Worm (Caenorhabditis elegans) whole organism, young adult: Measurements from ENCODE around the gene vps-37.
A peak's percentile ranks its signal among the peaks of the same experiment; 100 is the strongest.

Experiments
- B0019.2 ChIP-seq: fragments of 200-800 bp; sonication (Bioruptor generic); conservative IDR thresholded peaks from 2 replicates; pipeline ENCODE4 v1.3.6; 2022; ENCODE audit warnings: missing genetic modification reagents, missing genetic modification characterization, missing compliant biosample characterization
- D2030.7 ChIP-seq: fragments of 200-800 bp; sonication (Bioruptor generic); IDR thresholded peaks from 2 replicates; pipeline ENCODE4 v1.3.6; 2022; ENCODE audit warnings: missing genetic modification reagents, missing genetic modification characterization, missing compliant biosample characterization
- F10E7.11 ChIP-seq: sonication (generic microtip); optimal IDR thresholded peaks from 2 replicates; lab custom pipeline; 2017; ENCODE audit warnings: mild to moderate bottlenecking, missing genetic modification characterization, moderate library complexity, missing compliant biosample characterization
- F52B5.7 ChIP-seq: sonication (generic microtip); optimal IDR thresholded peaks from 2 replicates; lab custom pipeline; 2016; ENCODE audit warnings: mild to moderate bottlenecking, missing genetic modification characterization, missing compliant biosample characterization
- F55B11.4 ChIP-seq: sonication (generic microtip); optimal IDR thresholded peaks from 2 replicates; lab custom pipeline; 2016; ENCODE audit warnings: missing compliant biosample characterization, missing genetic modification characterization, borderline replicate concordance; ENCODE audit not compliant: insufficient read depth
- F57A8.1 ChIP-seq: fragments of 200-800 bp; sonication (Bioruptor generic); optimal IDR thresholded peaks from 2 replicates; lab custom pipeline; 2018; ENCODE audit warnings: mild to moderate bottlenecking, missing genetic modification characterization, moderate library complexity, missing compliant biosample characterization
- T07F8.4 ChIP-seq: sonication (generic microtip); optimal IDR thresholded peaks from 2 replicates; lab custom pipeline; 2016; ENCODE audit warnings: mild to moderate bottlenecking, missing genetic modification characterization, moderate library complexity, missing compliant biosample characterization
- ama-1 ChIP-seq, 3 experiments: fragments of 150-350 bp in 1 of 3; sonication (generic microtip) in 2 of 3; optimal IDR thresholded peaks; 2 replicates each; lab custom pipeline; 2014 to 2018; ENCODE audit warnings: missing biosample characterization in 2 of 3, missing genetic modification characterization in 2 of 3, missing genetic modification reagents in 2 of 3
- attf-5 ChIP-seq: fragments of 200-800 bp; sonication (Bioruptor generic); optimal IDR thresholded peaks from 2 replicates; lab custom pipeline; 2018; ENCODE audit warnings: mild to moderate bottlenecking, missing genetic modification characterization, missing compliant biosample characterization
- bed-2 ChIP-seq: fragments of 200-800 bp; sonication (Bioruptor generic); IDR thresholded peaks from 2 replicates; pipeline ENCODE4 v1.3.6; 2022; ENCODE audit warnings: missing genetic modification reagents, missing genetic modification characterization, missing compliant biosample characterization
- ccch-3 ChIP-seq: fragments of 200-800 bp; sonication (Bioruptor generic); optimal IDR thresholded peaks from 2 replicates; lab custom pipeline; 2018; ENCODE audit warnings: mild to moderate bottlenecking, missing genetic modification characterization, missing compliant biosample characterization
- ceh-79 ChIP-seq: sonication (generic microtip); optimal IDR thresholded peaks from 2 replicates; lab custom pipeline; 2017; ENCODE audit warnings: mild to moderate bottlenecking, missing genetic modification characterization, missing compliant biosample characterization
- chd-7 ChIP-seq: sonication (generic microtip); optimal IDR thresholded peaks from 2 replicates; lab custom pipeline; 2016; ENCODE audit warnings: mild to moderate bottlenecking, missing genetic modification characterization, moderate library complexity, missing compliant biosample characterization
- dpff-1 ChIP-seq: sonication (generic microtip); optimal IDR thresholded peaks from 2 replicates; lab custom pipeline; 2017; ENCODE audit warnings: mild to moderate bottlenecking, missing genetic modification characterization, missing compliant biosample characterization
- dpl-1 ChIP-seq: fragments of 150-350 bp; optimal IDR thresholded peaks from 2 replicates; lab custom pipeline; 2014; ENCODE audit warnings: missing biosample characterization, missing genetic modification reagents, missing genetic modification characterization
- efl-1 ChIP-seq: fragments of 150-350 bp; optimal IDR thresholded peaks from 2 replicates; lab custom pipeline; 2014; ENCODE audit warnings: missing biosample characterization, missing genetic modification reagents, missing genetic modification characterization
- hlh-26 ChIP-seq: fragments of 200-800 bp; sonication (Bioruptor generic); conservative IDR thresholded peaks from 2 replicates; pipeline ENCODE4 v1.3.6; 2022; ENCODE audit warnings: missing genetic modification reagents, missing genetic modification characterization, missing compliant biosample characterization
- hmg-20 ChIP-seq: fragments of 200-800 bp; sonication (Bioruptor generic); IDR thresholded peaks from 2 replicates; pipeline ENCODE4 v1.3.6; 2022; ENCODE audit warnings: missing genetic modification reagents, missing genetic modification characterization, missing compliant biosample characterization
- hrde-1 ChIP-seq: sonication (generic microtip); optimal IDR thresholded peaks from 2 replicates; lab custom pipeline; 2016; ENCODE audit warnings: missing genetic modification characterization, mild to moderate bottlenecking, missing compliant biosample characterization, moderate library complexity, missing genotype, missing genetic modification reagents, borderline replicate concordance
- hsf-1 ChIP-seq: fragments of 200-800 bp; sonication (Bioruptor generic); IDR thresholded peaks from 2 replicates; pipeline ENCODE4 v1.3.6; 2022; ENCODE audit warnings: missing genetic modification reagents, missing genetic modification characterization, missing compliant biosample characterization
- lag-1 ChIP-seq: fragments of 200-800 bp; sonication (Bioruptor generic); IDR thresholded peaks from 2 replicates; pipeline ENCODE4 v1.3.6; 2022; ENCODE audit warnings: missing genetic modification reagents, missing genetic modification characterization, missing compliant biosample characterization
- let-607 ChIP-seq, 2 experiments: fragments of 200-800 bp in 1 of 2; sonication (Bioruptor generic) in 1 of 2; sonication (generic microtip) in 1 of 2; optimal IDR thresholded peaks; 2 replicates each; lab custom pipeline; 2016 to 2018; ENCODE audit warnings: mild to moderate bottlenecking in 2 of 2, missing compliant biosample characterization in 2 of 2, missing genetic modification characterization in 2 of 2, moderate library complexity in 2 of 2, missing genotype in 1 of 2
- lin-26 ChIP-seq: fragments of 200-800 bp; sonication (Bioruptor generic); IDR thresholded peaks from 2 replicates; pipeline ENCODE4 v1.3.6; 2022; ENCODE audit warnings: missing genetic modification reagents, missing genetic modification characterization, missing compliant biosample characterization
- lin-35 ChIP-seq, 3 experiments: fragments of 150-350 bp in 2 of 3; sonication (generic microtip) in 1 of 3; optimal IDR thresholded peaks; 2 replicates each; lab custom pipeline; 2014 to 2018; ENCODE audit warnings: missing biosample characterization in 3 of 3, missing genetic modification characterization in 3 of 3, missing genetic modification reagents in 3 of 3
- lin-40 ChIP-seq: sonication (generic microtip); optimal IDR thresholded peaks from 2 replicates; lab custom pipeline; 2016; ENCODE audit warnings: missing genetic modification characterization, mild to moderate bottlenecking, missing compliant biosample characterization, missing genotype, missing genetic modification reagents
- lir-1 ChIP-seq: fragments of 200-800 bp; sonication (Bioruptor generic); conservative IDR thresholded peaks from 2 replicates; pipeline ENCODE4 v1.3.6; 2022; ENCODE audit warnings: missing genetic modification reagents, missing genetic modification characterization, missing compliant biosample characterization
- madf-10 ChIP-seq: sonication (generic microtip); optimal IDR thresholded peaks from 2 replicates; lab custom pipeline; 2016; ENCODE audit warnings: mild to moderate bottlenecking, missing genetic modification characterization, missing compliant biosample characterization
- madf-6 ChIP-seq: fragments of 200-800 bp; sonication (Bioruptor generic); IDR thresholded peaks from 2 replicates; pipeline ENCODE4 v1.3.6; 2022; ENCODE audit warnings: missing genetic modification reagents, missing genetic modification characterization, missing compliant biosample characterization
- madf-8 ChIP-seq: fragments of 200-800 bp; sonication (Bioruptor generic); conservative IDR thresholded peaks from 2 replicates; pipeline ENCODE4 v1.3.6; 2022; ENCODE audit warnings: missing genetic modification reagents, missing genetic modification characterization, missing compliant biosample characterization
- mcd-1 ChIP-seq: fragments of 200-800 bp; sonication (Bioruptor generic); IDR thresholded peaks from 2 replicates; pipeline ENCODE4 v1.3.6; 2022; ENCODE audit warnings: missing genetic modification reagents, missing genetic modification characterization, missing compliant biosample characterization
- mel-28 ChIP-seq: sonication (generic microtip); optimal IDR thresholded peaks from 2 replicates; lab custom pipeline; 2016; ENCODE audit warnings: borderline replicate concordance, mild to moderate bottlenecking, missing genetic modification characterization, missing compliant biosample characterization
- nfya-1 ChIP-seq: sonication (generic microtip); optimal IDR thresholded peaks from 2 replicates; lab custom pipeline; 2017; ENCODE audit warnings: antibody characterized with exemption, missing compliant biosample characterization, missing genetic modification characterization, borderline replicate concordance; ENCODE audit not compliant: insufficient read depth
- nfya-2 ChIP-seq: fragments of 200-800 bp; sonication (Bioruptor generic); IDR thresholded peaks from 2 replicates; pipeline ENCODE4 v1.3.6; 2022; ENCODE audit warnings: missing genetic modification reagents, missing genetic modification characterization, missing compliant biosample characterization
- nhr-27 ChIP-seq: fragments of 200-800 bp; sonication (Bioruptor generic); optimal IDR thresholded peaks from 2 replicates; lab custom pipeline; 2018; ENCODE audit warnings: mild to moderate bottlenecking, missing genetic modification characterization, moderate library complexity, missing compliant biosample characterization
- nhr-90 ChIP-seq: sonication (generic microtip); optimal IDR thresholded peaks from 2 replicates; lab custom pipeline; 2016; ENCODE audit warnings: missing genotype, mild to moderate bottlenecking, missing genetic modification characterization, missing compliant biosample characterization
- pha-4 ChIP-seq: fragments of 150-350 bp; sonication (generic microtip); optimal IDR thresholded peaks from 2 replicates; lab custom pipeline; 2014; ENCODE audit warnings: missing biosample characterization, missing genetic modification reagents, missing genetic modification characterization
- repo-1 ChIP-seq: sonication (generic microtip); optimal IDR thresholded peaks from 2 replicates; lab custom pipeline; 2017; ENCODE audit warnings: mild to moderate bottlenecking, missing genetic modification characterization, missing compliant biosample characterization
- rpc-1 ChIP-seq, 2 experiments: fragments of 150-350 bp in 1 of 2; sonication (generic microtip) in 1 of 2; optimal IDR thresholded peaks; 2 replicates each; lab custom pipeline; 2014 to 2018; ENCODE audit warnings: missing biosample characterization in 1 of 2, missing genetic modification characterization in 1 of 2, missing genetic modification reagents in 1 of 2, missing genotype in 1 of 2
- snpc-3.4 ChIP-seq: sonication (generic microtip); optimal IDR thresholded peaks from 2 replicates; lab custom pipeline; 2017; ENCODE audit warnings: missing genetic modification characterization, mild to moderate bottlenecking, missing compliant biosample characterization, antibody characterized with exemption, moderate library complexity, missing genotype, missing genetic modification reagents
- sptf-2 ChIP-seq: fragments of 200-800 bp; sonication (Bioruptor generic); optimal IDR thresholded peaks from 2 replicates; lab custom pipeline; 2018; ENCODE audit warnings: mild to moderate bottlenecking, missing genetic modification characterization, missing compliant biosample characterization
- tbp1 ChIP-seq: fragments of 200-800 bp; sonication (Bioruptor generic); optimal IDR thresholded peaks from 2 replicates; lab custom pipeline; 2018; ENCODE audit warnings: mild to moderate bottlenecking, missing genetic modification characterization, missing compliant biosample characterization
- tlf-1 ChIP-seq: fragments of 200-800 bp; sonication (Bioruptor generic); optimal IDR thresholded peaks from 2 replicates; lab custom pipeline; 2018; ENCODE audit warnings: mild to moderate bottlenecking, missing genetic modification characterization, missing compliant biosample characterization
- unc-130 ChIP-seq: sonication (generic microtip); optimal IDR thresholded peaks from 2 replicates; lab custom pipeline; 2016; ENCODE audit warnings: missing genetic modification reagents, missing genetic modification characterization, missing compliant biosample characterization
- ztf-22 ChIP-seq: fragments of 200-800 bp; sonication (Bioruptor generic); optimal IDR thresholded peaks from 2 replicates; lab custom pipeline; 2018; ENCODE audit warnings: mild to moderate bottlenecking, missing genetic modification characterization, moderate library complexity, missing compliant biosample characterization
- ztf-6 ChIP-seq: fragments of 200-800 bp; sonication (Bioruptor generic); IDR thresholded peaks from 2 replicates; pipeline ENCODE4 v1.3.6; 2022; ENCODE audit warnings: missing genetic modification reagents, missing genetic modification characterization, missing compliant biosample characterization

Gene vps-37

DNA sequence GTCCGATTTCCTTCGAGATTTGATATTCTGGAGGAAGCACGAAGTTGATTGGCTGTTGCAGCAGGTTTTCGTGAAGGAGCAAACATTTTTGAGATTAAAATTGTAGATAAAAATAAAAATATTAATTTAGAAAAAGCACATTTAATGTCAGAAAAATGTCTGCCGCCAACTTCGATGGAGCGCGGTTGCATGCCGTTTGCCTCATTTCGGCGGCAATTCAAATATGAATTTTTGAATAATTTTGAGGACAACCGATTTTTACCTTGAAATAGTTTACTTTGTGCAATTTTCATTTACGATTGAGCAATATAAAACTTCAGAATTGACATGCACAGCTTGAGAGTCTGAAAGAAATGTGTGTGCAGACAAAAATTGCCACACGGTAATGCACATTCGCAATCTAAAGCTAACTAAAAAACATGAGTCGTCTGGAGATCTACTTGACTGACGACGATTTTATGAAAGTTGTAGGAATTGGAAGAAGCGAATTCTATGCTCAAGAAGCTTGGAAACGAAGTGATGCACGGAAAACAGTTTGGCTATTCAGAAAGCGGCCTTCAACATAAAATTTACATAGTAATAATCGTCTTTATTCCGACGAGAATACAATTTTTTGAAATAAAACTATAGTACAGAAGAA lies 4.0 kb downstream of the vps-37 start, which contains the start of gene zhit-1 (continued):
- peak in 2 of 3 experiments; percentile 60 to 73 for TF ChIP-seq lin-35 (GFP tag; optimal IDR thresholded peaks at IDR 0.05; lab: Kevin White, UChicago)
- no peak for TF ChIP-seq hrde-1 (tag; lab: Kevin White, UChicago)
- no peak for TF ChIP-seq ccch-3
- no peak for TF ChIP-seq sptf-2 (GFP tag; lab: Kevin White, UChicago)
- peak; percentile 87 for TF ChIP-seq mcd-1 (GFP tag; lab: Robert Waterston, UW)
- TF ChIP-seq ztf-6: no peak
- TF ChIP-seq nhr-90 (tag; lab: Kevin White, UChicago): no peak
- TF ChIP-seq lin-40 (tag; lab: Kevin White, UChicago): no peak
- TF ChIP-seq F10E7.11 (tag; lab: Kevin White, UChicago): no peak
- TF ChIP-seq T07F8.4 (tag; lab: Kevin White, UChicago): no peak
- no peak for TF ChIP-seq ztf-22 (GFP tag; lab: Kevin White, UChicago)
- no peak for TF ChIP-seq F52B5.7
- no peak for TF ChIP-seq lir-1
- TF ChIP-seq madf-10 (tag; lab: Kevin White, UChicago): no peak
- no peak for TF ChIP-seq attf-5 (GFP tag; lab: Kevin White, UChicago)
- no peak for TF ChIP-seq nfya-1
- TF ChIP-seq let-607 (tag; optimal IDR thresholded peaks at IDR 0.05; lab: Kevin White, UChicago): no peak
- TF ChIP-seq F57A8.1: no peak
- TF ChIP-seq pha-4 (tag; lab: Kevin White, UChicago): no peak
- no peak for TF ChIP-seq B0019.2 (GFP tag; lab: Robert Waterston, UW)
- TF ChIP-seq nhr-27 (tag; lab: Kevin White, UChicago): no peak
- TF ChIP-seq nfya-2 (GFP tag; lab: Robert Waterston, UW): no peak
- TF ChIP-seq mel-28 (tag; lab: Kevin White, UChicago): no peak
- TF ChIP-seq bed-2 (GFP tag; lab: Robert Waterston, UW): no peak
- TF ChIP-seq rpc-1 (optimal IDR thresholded peaks at IDR 0.05; lab: Kevin White, UChicago): no peak
- TF ChIP-seq rpc-1 (tag; optimal IDR thresholded peaks at IDR 0.05; lab: Kevin White, UChicago): no peak
- no peak for TF ChIP-seq lin-26 (GFP tag; lab: Robert Waterston, UW)
- no peak for TF ChIP-seq repo-1
- TF ChIP-seq madf-6 (GFP tag; lab: Robert Waterston, UW): peak; percentile 37
- no peak for TF ChIP-seq hmg-20 (GFP tag; lab: Robert Waterston, UW)
- no peak for TF ChIP-seq chd-7 (tag; lab: Kevin White, UChicago)
- peak; percentile 79 for TF ChIP-seq efl-1 (GFP tag; lab: Kevin White, UChicago)
- TF ChIP-seq F55B11.4 (tag; lab: Kevin White, UChicago): no peak
- TF ChIP-seq hsf-1 (GFP tag; lab: Robert Waterston, UW): no peak
- no peak for TF ChIP-seq D2030.7 (GFP tag; lab: Robert Waterston, UW)
- TF ChIP-seq lag-1: no peak
- no peak for TF ChIP-seq madf-8 (GFP tag; lab: Robert Waterston, UW)
- TF ChIP-seq dpff-1 (tag; lab: Kevin White, UChicago): no peak
- TF ChIP-seq dpl-1: peak; percentile 65
- no peak for TF ChIP-seq tbp1 (GFP tag; lab: Kevin White, UChicago)
- no peak for TF ChIP-seq tlf-1 (GFP tag; lab: Kevin White, UChicago)
- no peak for TF ChIP-seq ama-1 (optimal IDR thresholded peaks at IDR 0.05; lab: Kevin White, UChicago)
- TF ChIP-seq ama-1 (GFP tag; optimal IDR thresholded peaks at IDR 0.05; lab: Kevin White, UChicago): no peak
- no peak for TF ChIP-seq unc-130 (GFP tag; lab: Kevin White, UChicago)
- no peak for TF ChIP-seq hlh-26 (GFP tag; lab: Robert Waterston, UW)
- TF ChIP-seq snpc-3.4: no peak
- TF ChIP-seq ceh-79 (tag; lab: Kevin White, UChicago): no peak
